Worm (Caenorhabditis elegans): ENCODE measurements around the gene C09F12.2.

Gene C09F12.2

DNA sequence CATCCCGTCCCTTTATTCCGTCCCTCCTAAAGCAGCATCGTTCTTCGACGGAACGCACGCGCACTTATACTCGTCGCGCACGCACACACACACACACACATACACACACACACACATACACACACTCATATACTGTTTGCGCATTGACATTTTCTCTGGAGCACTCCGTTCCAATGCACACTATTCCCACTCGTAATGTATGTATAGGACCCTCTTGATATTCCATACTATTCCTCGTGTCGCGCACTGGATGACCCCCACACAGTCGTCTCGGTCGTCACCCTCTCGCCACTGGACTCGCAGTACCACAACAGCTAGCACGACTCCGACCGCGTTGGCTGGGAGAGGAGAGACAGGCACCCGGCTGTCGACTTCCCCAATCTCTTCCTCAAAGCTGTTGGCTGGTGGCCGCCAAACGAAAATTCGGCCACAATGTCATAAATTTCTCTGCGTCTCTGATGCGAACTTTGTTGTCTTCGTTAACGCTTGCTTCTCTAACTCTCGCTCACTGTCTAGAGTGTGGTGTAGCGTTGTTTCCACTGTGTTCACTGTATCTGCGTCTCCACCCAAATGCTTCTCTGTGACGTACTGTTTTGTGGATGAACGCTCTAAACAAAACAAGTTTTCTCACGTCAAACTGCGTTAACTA, 22.5 kb upstream of the C09F12.2 start (continued):
- TF ChIP-seq hlh-4 (tag; optimal IDR thresholded peaks at IDR 0.05), result no peak
- TF ChIP-seq C04F5.9 (tag; optimal IDR thresholded peaks at IDR 0.05), result peak; percentile 38
- TF ChIP-seq nhr-90 (tag; optimal IDR thresholded peaks at IDR 0.05; ENCODE audit: poor library complexity), result peak; percentile 89
- no peak for TF ChIP-seq unc-62 (GFP tag; optimal IDR thresholded peaks at IDR 0.05)
- peak; percentile 43 for TF ChIP-seq fkh-4 (tag; optimal IDR thresholded peaks at IDR 0.05; ENCODE audit: borderline replicate concordance)
- TF ChIP-seq fkh-8 (tag; optimal IDR thresholded peaks at IDR 0.05), result peak; percentile 89
- TF ChIP-seq zag-1 (tag; optimal IDR thresholded peaks at IDR 0.05), result peak; percentile 72
- TF ChIP-seq lsy-2 (tag; optimal IDR thresholded peaks at IDR 0.05), result peak; percentile 75 to 89
- no peak for TF ChIP-seq nhr-84 (tag; optimal IDR thresholded peaks at IDR 0.05)
- peak; percentile 86 for TF ChIP-seq fkh-10 (GFP tag; optimal IDR thresholded peaks at IDR 0.05)
- TF ChIP-seq mdl-1 (tag; optimal IDR thresholded peaks at IDR 0.05), result peak; percentile 6 to 79
- peak; percentile 66 for TF ChIP-seq fos-1 (tag; optimal IDR thresholded peaks at IDR 0.05)
- TF ChIP-seq nhr-47 (tag; optimal IDR thresholded peaks at IDR 0.05), result peak; percentile 94
- peak; percentile 36 for TF ChIP-seq lin-39 (tag; optimal IDR thresholded peaks at IDR 0.05)
- TF ChIP-seq tbx-2 (tag; optimal IDR thresholded peaks at IDR 0.05), result peak; percentile 97
- TF ChIP-seq ceh-8 (GFP tag; optimal IDR thresholded peaks at IDR 0.05), result peak; percentile 64
- TF ChIP-seq C16A3.4 (tag; optimal IDR thresholded peaks at IDR 0.05), result peak; percentile 88
- TF ChIP-seq nhr-85 (tag), result peak; percentile 97
- peak; percentile 56 for TF ChIP-seq sup-37 (GFP tag; optimal IDR thresholded peaks at IDR 0.05)
- TF ChIP-seq lin-13 (GFP tag; optimal IDR thresholded peaks at IDR 0.05), result peak; percentile 89
- peak; percentile 71 for TF ChIP-seq isw-1 (GFP tag; IDR thresholded peaks at IDR 0.05)
- peak; percentile 10 for TF ChIP-seq lin-15B (tag; optimal IDR thresholded peaks at IDR 0.05)
- peak; percentile 65 for TF ChIP-seq unc-130 (tag; optimal IDR thresholded peaks at IDR 0.05)
- peak; percentile 47 for TF ChIP-seq nhr-237 (tag; optimal IDR thresholded peaks at IDR 0.05)
- peak; percentile 73 for TF ChIP-seq mep-1 (tag; optimal IDR thresholded peaks at IDR 0.05)
- TF ChIP-seq lin-35 (GFP tag; optimal IDR thresholded peaks at IDR 0.05), result peak; percentile 59 to 75
- peak; percentile 56 for TF ChIP-seq unc-98 (GFP tag; IDR thresholded peaks at IDR 0.05)
- TF ChIP-seq xbp-1 (tag; optimal IDR thresholded peaks at IDR 0.05), result peak; percentile 90
- TF ChIP-seq lir-3 (tag; optimal IDR thresholded peaks at IDR 0.05; ENCODE audit: poor library complexity), result peak; percentile 86
- no peak for TF ChIP-seq alr-1 (tag; optimal IDR thresholded peaks at IDR 0.05; ENCODE audit: borderline replicate concordance)
- peak; percentile 65 for TF ChIP-seq pag-3 (tag; optimal IDR thresholded peaks at IDR 0.05; ENCODE audit: borderline replicate concordance, insufficient read depth)
- peak; percentile 65 for TF ChIP-seq elt-2 (tag; optimal IDR thresholded peaks at IDR 0.05)
- peak; percentile 76 for TF ChIP-seq nhr-11 (tag; optimal IDR thresholded peaks at IDR 0.05)
- no peak for TF ChIP-seq ets-5 (GFP tag; IDR thresholded peaks at IDR 0.05)
- TF ChIP-seq nhr-77 (tag; optimal IDR thresholded peaks at IDR 0.05), result peak; percentile 91
- TF ChIP-seq ztf-11 (tag; optimal IDR thresholded peaks at IDR 0.05), result peak in 1 of 2 experiments; percentile 82
- TF ChIP-seq snpc-4 (tag; optimal IDR thresholded peaks at IDR 0.05), result peak; percentile 62
- peak; percentile 40 for TF ChIP-seq nhr-76 (tag; optimal IDR thresholded peaks at IDR 0.05)
- TF ChIP-seq aly-2 (tag; optimal IDR thresholded peaks at IDR 0.05), result peak; percentile 4
- peak in 5 of 6 experiments; percentile 15 to 84 (median 42) for TF ChIP-seq elt-3 (tag; optimal IDR thresholded peaks at IDR 0.05)
- TF ChIP-seq pqm-1 (tag; optimal IDR thresholded peaks at IDR 0.05), result no peak

DNA sequence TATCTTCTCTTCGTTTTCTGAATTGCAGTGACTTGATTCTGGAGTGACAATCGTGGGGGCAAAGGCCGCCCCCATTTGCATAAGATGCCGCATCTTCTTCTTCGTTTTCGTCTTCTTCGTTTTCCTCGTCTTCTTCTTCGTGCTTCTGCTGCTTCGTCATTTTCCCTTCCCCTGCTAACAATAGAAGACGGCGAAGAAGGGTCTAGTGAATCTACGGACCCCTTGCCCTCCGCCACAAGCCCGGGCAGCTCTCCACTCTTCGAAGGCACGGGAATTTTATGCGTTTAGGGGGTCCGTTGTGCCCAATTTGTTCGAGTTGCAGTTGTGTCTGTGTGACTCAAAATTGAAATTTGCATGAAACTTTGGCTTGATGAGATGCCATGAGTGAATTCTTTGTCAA, 21.8 kb upstream of the C09F12.2 start:
- TF ChIP-seq ceh-63 (GFP tag; optimal IDR thresholded peaks at IDR 0.05), result peak; percentile 2
- no peak for TF ChIP-seq ces-1 (GFP tag; optimal IDR thresholded peaks at IDR 0.05)
- TF ChIP-seq rnt-1 (tag; optimal IDR thresholded peaks at IDR 0.05), result no peak
- TF ChIP-seq efl-1 (optimal IDR thresholded peaks at IDR 0.05), result no peak
- peak in 1 of 2 experiments; percentile 0 for TF ChIP-seq efl-1 (GFP tag; optimal IDR thresholded peaks at IDR 0.05 in 1 of 2)
- no peak for TF ChIP-seq lin-35 (GFP tag; optimal IDR thresholded peaks at IDR 0.05)
- TF ChIP-seq pqm-1 (tag; optimal IDR thresholded peaks at IDR 0.05), result no peak
- no peak for TF ChIP-seq blmp-1 (tag; optimal IDR thresholded peaks at IDR 0.05)
- peak in 1 of 3 experiments; percentile 5 for TF ChIP-seq ceh-82 (tag; optimal IDR thresholded peaks at IDR 0.05)
- TF ChIP-seq lin-14 (GFP tag; optimal IDR thresholded peaks at IDR 0.05), result peak; percentile 10
